Fruit fly (Drosophila melanogaster): ENCODE results near the gene Mcr.

Mcr gene

dm6 chr2L:8081640-8082485, 919 bp downstream of the Mcr start (continued):
- peak; percentile 68 for TF ChIP-seq CG6813 (GFP tag; optimal IDR thresholded peaks at IDR 0.05)
- no peak for TF ChIP-seq Dref (GFP tag; IDR thresholded peaks at IDR 0.05)
- TF ChIP-seq CG17912 (GFP tag; optimal IDR thresholded peaks at IDR 0.05): no peak
- no peak for TF ChIP-seq crc (GFP tag; optimal IDR thresholded peaks at IDR 0.05)
- TF ChIP-seq Opbp (GFP tag; IDR thresholded peaks at IDR 0.05; ENCODE audit: partially characterized antibody): no peak
- TF ChIP-seq Adf1 (GFP tag; IDR thresholded peaks at IDR 0.05): peak; percentile 55; the same call in 1 of the 2 replicates
- peak; percentile 89 for TF ChIP-seq Sox102F (GFP tag; optimal IDR thresholded peaks at IDR 0.05)
- TF ChIP-seq HHEX (GFP tag; optimal IDR thresholded peaks at IDR 0.05): peak; percentile 63
- peak in 1 of 2 experiments; percentile 64 for TF ChIP-seq Hr78 (GFP tag; optimal IDR thresholded peaks at IDR 0.05)
- TF ChIP-seq CG17612 (GFP tag; IDR thresholded peaks at IDR 0.05): no peak
- no peak for TF ChIP-seq NK7.1 (GFP tag; optimal IDR thresholded peaks at IDR 0.05)
- peak; percentile 88 for TF ChIP-seq ranshi (GFP tag; IDR thresholded peaks at IDR 0.05)
- no peak for TF ChIP-seq fd64A (GFP tag; optimal IDR thresholded peaks at IDR 0.05)
- peak; percentile 48 for TF ChIP-seq ro (GFP tag; IDR thresholded peaks at IDR 0.05)
- peak; percentile 18 for TF ChIP-seq CG8944 (GFP tag; optimal IDR thresholded peaks at IDR 0.05)
- TF ChIP-seq CG31365 (tag; optimal IDR thresholded peaks at IDR 0.05): no peak
- TF ChIP-seq CG15479 (GFP tag; optimal IDR thresholded peaks at IDR 0.05): peak; percentile 97
- TF ChIP-seq sr (GFP tag; IDR thresholded peaks at IDR 0.05): no peak
- TF ChIP-seq chif (GFP tag; optimal IDR thresholded peaks at IDR 0.05): peak in 1 of 2 experiments; percentile 55
- peak; percentile 26 for TF ChIP-seq Sry-β (GFP tag; optimal IDR thresholded peaks at IDR 0.05)
- TF ChIP-seq CG4617 (GFP tag; optimal IDR thresholded peaks at IDR 0.05; ENCODE audit: borderline replicate concordance): peak; percentile 8
- TF ChIP-seq CG14050 (GFP tag; IDR thresholded peaks at IDR 0.05): peak; percentile 74
- TF ChIP-seq CG6791 (GFP tag; IDR thresholded peaks at IDR 0.05; ENCODE audit: partially characterized antibody): no peak
- TF ChIP-seq PHDP (tag; optimal IDR thresholded peaks at IDR 0.05): peak; percentile 84
- no peak for TF ChIP-seq sima (GFP tag; optimal IDR thresholded peaks at IDR 0.05)
- peak; percentile 47 for TF ChIP-seq psq (GFP tag; optimal IDR thresholded peaks at IDR 0.05)
- TF ChIP-seq CG4424 (GFP tag; optimal IDR thresholded peaks at IDR 0.05): peak; percentile 64
- peak; percentile 68 for TF ChIP-seq CG11247 (GFP tag; IDR thresholded peaks at IDR 0.05)
- TF ChIP-seq CG5180 (GFP tag; optimal IDR thresholded peaks at IDR 0.05): peak; percentile 3
- peak; percentile 81 for TF ChIP-seq CG31441 (GFP tag; IDR thresholded peaks at IDR 0.05)
- TF ChIP-seq crp (GFP tag; optimal IDR thresholded peaks at IDR 0.05): peak in 1 of 2 experiments; percentile 11
- TF ChIP-seq CG31388 (GFP tag; optimal IDR thresholded peaks at IDR 0.05): no peak
- TF ChIP-seq NC2α (GFP tag; optimal IDR thresholded peaks at IDR 0.05): no peak
- TF ChIP-seq H15 (GFP tag; IDR thresholded peaks at IDR 0.05): no peak
- no peak for TF ChIP-seq CG9797 (GFP tag; optimal IDR thresholded peaks at IDR 0.05)
- no peak for TF ChIP-seq CG4282 (GFP tag; optimal IDR thresholded peaks at IDR 0.05)
- TF ChIP-seq hth (optimal IDR thresholded peaks at IDR 0.05): no peak
- no peak for TF ChIP-seq jumu (GFP tag; optimal IDR thresholded peaks at IDR 0.05)
- no peak for TF ChIP-seq Deaf1 (tag; optimal IDR thresholded peaks at IDR 0.05)
- peak; percentile 58 for TF ChIP-seq nerfin-1 (tag; optimal IDR thresholded peaks at IDR 0.05)
- peak; percentile 84 for TF ChIP-seq CG8388 (GFP tag; optimal IDR thresholded peaks at IDR 0.05)
- TF ChIP-seq CoRest (tag; optimal IDR thresholded peaks at IDR 0.05): peak; percentile 90
- TF ChIP-seq E2f2 (GFP tag; IDR thresholded peaks at IDR 0.05): peak; percentile 71
- no peak for TF ChIP-seq Dip2 (GFP tag; IDR thresholded peaks at IDR 0.05)
- TF ChIP-seq z (GFP tag; IDR thresholded peaks at IDR 0.05): no peak
- peak; percentile 87 for TF ChIP-seq gcm (GFP tag; optimal IDR thresholded peaks at IDR 0.05)
- TF ChIP-seq gce (GFP tag; IDR thresholded peaks at IDR 0.05): no peak
- TF ChIP-seq CG8765 (GFP tag; IDR thresholded peaks at IDR 0.05): 0 out of 2 replicates have a peak, but pooled peaks have one; percentile 23
- peak; percentile 87 for TF ChIP-seq esg (GFP tag; conservative IDR thresholded peaks at IDR 0.05)
